Fruit fly (Drosophila melanogaster): ENCODE results near the gene CG12531.
A peak's percentile ranks its signal among the peaks of the same experiment; 100 is the strongest.

The CG12531 gene

dm6 chrX:19762167-19762566 lies 43.4 kb downstream of the CG12531 start (continued):
- peak; percentile 83 for TF ChIP-seq sens (GFP tag)
- TF ChIP-seq Sry-δ (GFP tag; optimal IDR thresholded peaks at IDR 0.05), result peak; percentile 68
- 0 out of 3 replicates have a peak, but pooled peaks have one; percentile 40 for TF ChIP-seq vnd (GFP tag; IDR thresholded peaks at IDR 0.05; ENCODE audit: partially characterized antibody)
- peak; percentile 46; the same call in 1 of the 2 replicates for TF ChIP-seq tna (GFP tag; IDR thresholded peaks at IDR 0.05; ENCODE audit: partially characterized antibody)
- no peak for TF ChIP-seq CG10321 (GFP tag; IDR thresholded peaks at IDR 0.05)
- TF ChIP-seq ato (GFP tag; IDR thresholded peaks at IDR 0.05; ENCODE audit: partially characterized antibody), result no peak
- no peak for TF ChIP-seq CG3838 (GFP tag; optimal IDR thresholded peaks at IDR 0.05)
- TF ChIP-seq CG8388 (GFP tag; optimal IDR thresholded peaks at IDR 0.05), result no peak
- peak; percentile 48; the same call in 2 of the 3 replicates for TF ChIP-seq HLH4C (GFP tag; IDR thresholded peaks at IDR 0.05; ENCODE audit: partially characterized antibody)
- peak; percentile 97 for TF ChIP-seq CG10267 (tag; optimal IDR thresholded peaks at IDR 0.05)
- TF ChIP-seq dpn (GFP tag; optimal IDR thresholded peaks at IDR 0.05), result peak in 1 of 2 experiments; percentile 2
- peak; percentile 41 for TF ChIP-seq CG33213 (GFP tag; optimal IDR thresholded peaks at IDR 0.05)
- TF ChIP-seq Ets97D (GFP tag; optimal IDR thresholded peaks at IDR 0.05), result peak; percentile 64
- peak; percentile 24; the same call in 1 of the 2 replicates for TF ChIP-seq CG9932 (GFP tag; IDR thresholded peaks at IDR 0.05)
- TF ChIP-seq CG17829 (tag; optimal IDR thresholded peaks at IDR 0.05), result peak; percentile 15
- peak; percentile 39; the same call in 1 of the 2 replicates for TF ChIP-seq inv (GFP tag; IDR thresholded peaks at IDR 0.05; ENCODE audit: partially characterized antibody)
- no peak for TF ChIP-seq CG14441 (GFP tag; IDR thresholded peaks at IDR 0.05)
- TF ChIP-seq Dad (GFP tag; optimal IDR thresholded peaks at IDR 0.05), result peak; percentile 9
- peak; percentile 18 for TF ChIP-seq CG8290 (GFP tag; optimal IDR thresholded peaks at IDR 0.05)
- TF ChIP-seq CG8290 (tag; optimal IDR thresholded peaks at IDR 0.05), result peak in 1 of 2 experiments; percentile 37
- TF ChIP-seq CG12659 (GFP tag; optimal IDR thresholded peaks at IDR 0.05), result peak; percentile 10
- TF ChIP-seq CG34224 (GFP tag; IDR thresholded peaks at IDR 0.05; ENCODE audit: partially characterized antibody), result peak; percentile 38; the same call in 2 of the 3 replicates
- peak; percentile 54; the same call in 1 of the 3 replicates for TF ChIP-seq CG6791 (GFP tag; IDR thresholded peaks at IDR 0.05; ENCODE audit: partially characterized antibody)
- no peak for TF ChIP-seq lab (GFP tag; optimal IDR thresholded peaks at IDR 0.05)
- no peak for TF ChIP-seq Nf-YA (GFP tag; IDR thresholded peaks at IDR 0.05)
- TF ChIP-seq vfl (GFP tag; optimal IDR thresholded peaks at IDR 0.05), result peak; percentile 4
- peak; percentile 72 for TF ChIP-seq BEAF-32 (GFP tag; optimal IDR thresholded peaks at IDR 0.05)
- peak; percentile 42 for TF ChIP-seq CG14710 (tag; optimal IDR thresholded peaks at IDR 0.05)
- TF ChIP-seq hbn (GFP tag; IDR thresholded peaks at IDR 0.05; ENCODE audit: partially characterized antibody), result peak; percentile 55; the same call in 1 of the 2 replicates
- peak; percentile 55 for TF ChIP-seq Scr (GFP tag; IDR thresholded peaks at IDR 0.05; ENCODE audit: partially characterized antibody)
- peak; percentile 28; the same call in 1 of the 2 replicates for TF ChIP-seq Rfx (GFP tag; IDR thresholded peaks at IDR 0.05)
- TF ChIP-seq CG14667 (GFP tag; IDR thresholded peaks at IDR 0.05), result no peak
- TF ChIP-seq CG11560 (tag; IDR thresholded peaks at IDR 0.05), result no peak
- no peak for TF ChIP-seq jing (GFP tag; optimal IDR thresholded peaks at IDR 0.05)
- 0 out of 3 replicates have a peak, but pooled peaks have one; percentile 51 for TF ChIP-seq CG7963 (GFP tag; IDR thresholded peaks at IDR 0.05; ENCODE audit: partially characterized antibody)
- TF ChIP-seq pho (GFP tag; optimal IDR thresholded peaks at IDR 0.05), result no peak
- TF ChIP-seq CG2116 (GFP tag; optimal IDR thresholded peaks at IDR 0.05), result peak; percentile 97
- peak; percentile 22 for TF ChIP-seq NC2β (GFP tag; optimal IDR thresholded peaks at IDR 0.05)
- no peak for TF ChIP-seq nom (GFP tag; optimal IDR thresholded peaks at IDR 0.05)
- no peak for TF ChIP-seq CG6654 (GFP tag; optimal IDR thresholded peaks at IDR 0.05)
- TF ChIP-seq gfzf (GFP tag; optimal IDR thresholded peaks at IDR 0.05), result peak; percentile 22
- TF ChIP-seq Opbp (GFP tag; IDR thresholded peaks at IDR 0.05; ENCODE audit: partially characterized antibody), result peak; percentile 52; the same call in 1 of the 3 replicates
- 0 out of 3 replicates have a peak, but pooled peaks have one; percentile 33 for TF ChIP-seq CG14860 (GFP tag; IDR thresholded peaks at IDR 0.05; ENCODE audit: partially characterized antibody)
- TF ChIP-seq CG7928 (GFP tag; optimal IDR thresholded peaks at IDR 0.05), result peak; percentile 92
- peak; percentile 14 for TF ChIP-seq Dip3 (GFP tag; optimal IDR thresholded peaks at IDR 0.05)
- TF ChIP-seq Dll (GFP tag; IDR thresholded peaks at IDR 0.05; ENCODE audit: partially characterized antibody), result peak; percentile 45; the same call in 2 of the 4 replicates
- peak; percentile 61 for TF ChIP-seq CG3847 (GFP tag; IDR thresholded peaks at IDR 0.05)
- no peak for TF ChIP-seq CG18619 (GFP tag; optimal IDR thresholded peaks at IDR 0.05)
